Worm (Caenorhabditis elegans): ENCODE measurements around the gene K09F5.1.

ce11 chrX:7707031-7707430, 32.4 kb upstream of the K09F5.1 start, which contains the start of gene kvs-1:
- no peak for TF ChIP-seq sem-4 (tag; optimal IDR thresholded peaks at IDR 0.05)
- no peak for TF ChIP-seq snpc-4 (tag; optimal IDR thresholded peaks at IDR 0.05)
- TF ChIP-seq unc-39 (tag; optimal IDR thresholded peaks at IDR 0.05) = no peak
- TF ChIP-seq zag-1 (tag; optimal IDR thresholded peaks at IDR 0.05) = no peak
- no peak for TF ChIP-seq ZK546.5 (tag; optimal IDR thresholded peaks at IDR 0.05)
- TF ChIP-seq F13H6.1 (tag; optimal IDR thresholded peaks at IDR 0.05) = no peak
- no peak for TF ChIP-seq lin-11 (tag; optimal IDR thresholded peaks at IDR 0.05)
- TF ChIP-seq elt-3 (tag; optimal IDR thresholded peaks at IDR 0.05) = no peak

All from whole organism, L2 larva.